Fruit fly (Drosophila melanogaster) whole organism, embryonic: ENCODE data around the gene Mkp3.

ENCODE experiments used
- CG11695 ChIP-seq: fragments of 200-800 bp; sonication (Bioruptor generic); IDR thresholded peaks from 3 replicates; pipeline ENCODE4 v1.3.6; 2022; ENCODE audit warnings: missing biosample characterization, missing genetic modification characterization
- CG12236 ChIP-seq: fragments of 200-800 bp; sonication (Bioruptor generic); optimal IDR thresholded peaks from 2 replicates; lab custom pipeline; 2016; ENCODE audit warnings: missing biosample characterization, missing genetic modification characterization
- CG15601 ChIP-seq: fragments of 200-800 bp; sonication (Bioruptor generic); optimal IDR thresholded peaks from 3 replicates; lab custom pipeline; 2019; ENCODE audit warnings: missing biosample characterization, mild to moderate bottlenecking, missing genetic modification characterization, moderate library complexity
- CG1792 ChIP-seq: fragments of 200-800 bp; sonication (Bioruptor generic); optimal IDR thresholded peaks from 2 replicates; lab custom pipeline; 2016; ENCODE audit warnings: missing biosample characterization, missing genetic modification characterization
- CG18764 ChIP-seq: fragments of 200-800 bp; sonication (Bioruptor generic); optimal IDR thresholded peaks from 3 replicates; lab custom pipeline; 2016; ENCODE audit warnings: missing biosample characterization, missing genetic modification characterization
- CG2678 ChIP-seq: fragments of 200-800 bp; sonication (Bioruptor generic); optimal IDR thresholded peaks from 3 replicates; lab custom pipeline; 2019; ENCODE audit warnings: missing biosample characterization, mild to moderate bottlenecking, missing genetic modification characterization, moderate library complexity
- CG33213 ChIP-seq: fragments of 200-800 bp; sonication (Bioruptor generic); optimal IDR thresholded peaks from 3 replicates; lab custom pipeline; 2016; ENCODE audit warnings: missing biosample characterization, missing genetic modification characterization
- CG3838 ChIP-seq: fragments of 200-800 bp; sonication (Bioruptor generic); optimal IDR thresholded peaks from 3 replicates; lab custom pipeline; 2016; ENCODE audit warnings: missing biosample characterization, missing genetic modification characterization
- CG5180 ChIP-seq: fragments of 200-800 bp; sonication (Bioruptor generic); optimal IDR thresholded peaks from 3 replicates; lab custom pipeline; 2017; ENCODE audit warnings: missing biosample characterization, missing genetic modification characterization, mild to moderate bottlenecking, moderate library complexity, missing genetic modification reagents
- CG6272 ChIP-seq: fragments of 200-800 bp; sonication (Bioruptor generic); IDR thresholded peaks from 2 replicates; pipeline ENCODE4 v1.3.6; 2022; ENCODE audit warnings: missing biosample characterization, missing genetic modification characterization
- CG6854 ChIP-seq: fragments of 200-800 bp; sonication (Bioruptor generic); optimal IDR thresholded peaks from 3 replicates; lab custom pipeline; 2017; ENCODE audit warnings: missing biosample characterization, mild to moderate bottlenecking, missing genetic modification characterization
- CG7556 ChIP-seq: fragments of 200-800 bp; sonication (Bioruptor generic); optimal IDR thresholded peaks from 2 replicates; lab custom pipeline; 2017; ENCODE audit warnings: missing biosample characterization, mild to moderate bottlenecking, missing genetic modification characterization
- CG7786 ChIP-seq: fragments of 200-800 bp; sonication (Bioruptor generic); optimal IDR thresholded peaks from 2 replicates; lab custom pipeline; 2016; ENCODE audit warnings: missing biosample characterization, missing genetic modification characterization
- CG7839 ChIP-seq: fragments of 200-800 bp; sonication (Bioruptor generic); optimal IDR thresholded peaks from 3 replicates; lab custom pipeline; 2018; ENCODE audit warnings: missing biosample characterization, mild to moderate bottlenecking, missing genetic modification characterization, moderate library complexity
- CG8388 ChIP-seq: fragments of 200-800 bp; sonication (Bioruptor generic); optimal IDR thresholded peaks from 2 replicates; lab custom pipeline; 2019; ENCODE audit warnings: missing biosample characterization, mild to moderate bottlenecking, missing genetic modification characterization, moderate library complexity
- CG8924 ChIP-seq: fragments of 200-800 bp; optimal IDR thresholded peaks from 3 replicates; lab custom pipeline; 2019; ENCODE audit warnings: missing biosample characterization, mild to moderate bottlenecking, missing genetic modification characterization, moderate library complexity
- CG9727 ChIP-seq: fragments of 200-800 bp; sonication (Bioruptor generic); optimal IDR thresholded peaks from 3 replicates; lab custom pipeline; 2017; ENCODE audit warnings: missing biosample characterization, mild to moderate bottlenecking, missing genetic modification characterization
- CG9876 ChIP-seq: fragments of 200-800 bp; sonication (Bioruptor generic); optimal IDR thresholded peaks from 2 replicates; lab custom pipeline; 2016; ENCODE audit warnings: missing biosample characterization, missing genetic modification characterization
- CTCF ChIP-seq: fragments of 200-800 bp; sonication (Bioruptor generic); optimal IDR thresholded peaks from 2 replicates; lab custom pipeline; 2017; ENCODE audit warnings: missing biosample characterization, mild to moderate bottlenecking, missing genetic modification characterization, moderate library complexity
- Camta ChIP-seq: fragments of 200-800 bp; sonication (Bioruptor generic); optimal IDR thresholded peaks from 2 replicates; lab custom pipeline; 2016; ENCODE audit warnings: missing biosample characterization, missing genetic modification characterization
- D19A ChIP-seq: fragments of 200-800 bp; optimal IDR thresholded peaks from 3 replicates; lab custom pipeline; 2019; ENCODE audit warnings: missing biosample characterization, mild to moderate bottlenecking, missing genetic modification characterization, moderate library complexity
- Deaf1 ChIP-seq: fragments of 200-800 bp; optimal IDR thresholded peaks from 3 replicates; lab custom pipeline; 2019; ENCODE audit warnings: missing biosample characterization, mild to moderate bottlenecking, missing genetic modification characterization, moderate library complexity
- Ets65A ChIP-seq: fragments of 200-800 bp; sonication (Bioruptor generic); peaks from one replicate; lab custom pipeline; 2016; ENCODE audit warnings: missing biosample characterization, missing genetic modification characterization
- GATAe ChIP-seq: fragments of 200-800 bp; sonication (Bioruptor generic); conservative IDR thresholded peaks from 2 replicates; pipeline ENCODE4 v1.3.6; 2022; ENCODE audit warnings: missing biosample characterization, missing genetic modification characterization
- Hand ChIP-seq: fragments of 200-800 bp; sonication (Bioruptor generic); optimal IDR thresholded peaks from 2 replicates; lab custom pipeline; 2017; ENCODE audit warnings: mild to moderate bottlenecking, missing biosample characterization, missing genetic modification reagents, missing genetic modification characterization
- Hr3 ChIP-seq: fragments of 200-800 bp; sonication (Bioruptor generic); optimal IDR thresholded peaks from 3 replicates; lab custom pipeline; 2016; ENCODE audit warnings: missing biosample characterization, missing genetic modification characterization
- Lim3 ChIP-seq: fragments of 200-800 bp; sonication (Bioruptor generic); IDR thresholded peaks from 2 replicates; pipeline ENCODE4 v1.3.6; 2022; ENCODE audit warnings: missing biosample characterization, missing genetic modification characterization
- Med ChIP-seq: fragments of 200-800 bp; sonication (Bioruptor generic); peaks from one replicate; lab custom pipeline; 2016; ENCODE audit warnings: missing biosample characterization, missing genetic modification characterization, mild to moderate bottlenecking, inconsistent platforms, moderate library complexity
- Side ChIP-seq: fragments of 200-800 bp; sonication (Bioruptor generic); optimal IDR thresholded peaks from 2 replicates; lab custom pipeline; 2016; ENCODE audit warnings: missing biosample characterization, missing genetic modification characterization
- Ssrp ChIP-seq: fragments of 200-800 bp; sonication (Bioruptor generic); optimal IDR thresholded peaks from 2 replicates; lab custom pipeline; 2018; ENCODE audit warnings: missing biosample characterization, mild to moderate bottlenecking, missing genetic modification characterization, moderate library complexity
- bsh ChIP-seq, 2 experiments: fragments of 200-800 bp; sonication (Bioruptor generic); optimal IDR thresholded peaks; 2 replicates each; lab custom pipeline; 2017 to 2018; ENCODE audit warnings: mild to moderate bottlenecking in 2 of 2, missing biosample characterization in 2 of 2, missing genetic modification characterization in 2 of 2, moderate library complexity in 1 of 2
- chinmo ChIP-seq: fragments of 200-800 bp; sonication (Bioruptor generic); IDR thresholded peaks from 4 replicates; pipeline ENCODE4 v1.3.6; 2022; ENCODE audit warnings: missing biosample characterization, missing genetic modification characterization; ENCODE audit not compliant: partially characterized antibody
- chn ChIP-seq: fragments of 200-800 bp; sonication (Bioruptor generic); optimal IDR thresholded peaks from 2 replicates; lab custom pipeline; 2016; ENCODE audit warnings: missing biosample characterization, missing genetic modification characterization
- corto ChIP-seq: fragments of 200-800 bp; sonication (Bioruptor generic); optimal IDR thresholded peaks from 2 replicates; lab custom pipeline; 2016; ENCODE audit warnings: missing biosample characterization, mild to moderate bottlenecking, missing genetic modification characterization, moderate library complexity
- dati ChIP-seq: fragments of 200-800 bp; sonication (Bioruptor generic); IDR thresholded peaks from 2 replicates; pipeline ENCODE4 v1.3.6; 2022; ENCODE audit warnings: missing biosample characterization, missing genetic modification characterization
- dmrt11E ChIP-seq: fragments of 200-800 bp; sonication (Bioruptor generic); optimal IDR thresholded peaks from 3 replicates; lab custom pipeline; 2018; ENCODE audit warnings: missing biosample characterization, mild to moderate bottlenecking, missing genetic modification characterization, moderate library complexity
- dmrt99B ChIP-seq: fragments of 200-800 bp; sonication (Bioruptor generic); optimal IDR thresholded peaks from 2 replicates; lab custom pipeline; 2018; ENCODE audit warnings: missing biosample characterization, mild to moderate bottlenecking, missing genetic modification characterization, moderate library complexity
- eve ChIP-seq, 2 experiments: fragments of >200 bp; optimal IDR thresholded peaks; 2 replicates each; lab custom pipeline; 2017; ENCODE audit warnings: missing biosample characterization in 2 of 2, missing genetic modification characterization in 2 of 2
- exex ChIP-seq: fragments of 200-800 bp; sonication (Bioruptor generic); optimal IDR thresholded peaks from 4 replicates; lab custom pipeline; 2018; ENCODE audit warnings: missing biosample characterization, mild to moderate bottlenecking, missing genetic modification characterization, moderate library complexity
- mld ChIP-seq: fragments of 200-800 bp; sonication (Bioruptor generic); IDR thresholded peaks from 3 replicates; pipeline ENCODE4 v1.3.6; 2022; ENCODE audit warnings: missing biosample characterization, missing genetic modification characterization; ENCODE audit not compliant: partially characterized antibody
- nerfin-1 ChIP-seq: fragments of 200-800 bp; sonication (Bioruptor generic); optimal IDR thresholded peaks from 3 replicates; lab custom pipeline; 2019; ENCODE audit warnings: missing biosample characterization, mild to moderate bottlenecking, missing genetic modification characterization, moderate library complexity
- nerfin-2 ChIP-seq: fragments of 200-800 bp; sonication (Bioruptor generic); IDR thresholded peaks from 2 replicates; pipeline ENCODE4 v1.3.6; 2022; ENCODE audit warnings: missing biosample characterization, missing genetic modification characterization; ENCODE audit not compliant: partially characterized antibody
- oc ChIP-seq: fragments of 200-800 bp; sonication (Bioruptor generic); optimal IDR thresholded peaks from 2 replicates; lab custom pipeline; 2018; ENCODE audit warnings: missing biosample characterization, mild to moderate bottlenecking, missing genetic modification characterization, moderate library complexity
- prd ChIP-seq, 3 experiments: fragments of >200 bp in 2 of 3; fragments of 200-800 bp in 1 of 3; sonication (Bioruptor generic) in 1 of 3; optimal IDR thresholded peaks in 2 of 3; IDR thresholded peaks in 1 of 3; 2 replicates in 2 of 3; 3 replicates in 1 of 3; pipeline versions ENCODE4 v1.3.6 to Lab custom; 2017 to 2022; ENCODE audit warnings: missing biosample characterization in 1 of 3, missing genetic modification characterization in 1 of 3
- tup ChIP-seq: fragments of 200-800 bp; sonication (Bioruptor generic); optimal IDR thresholded peaks from 2 replicates; lab custom pipeline; 2016; ENCODE audit warnings: missing biosample characterization, mild to moderate bottlenecking, missing genetic modification characterization, moderate library complexity
- zen ChIP-seq: fragments of 200-800 bp; sonication (Bioruptor generic); optimal IDR thresholded peaks from 3 replicates; lab custom pipeline; 2018; ENCODE audit warnings: missing biosample characterization, mild to moderate bottlenecking, missing genetic modification characterization, moderate library complexity

Mkp3 gene

DNA sequence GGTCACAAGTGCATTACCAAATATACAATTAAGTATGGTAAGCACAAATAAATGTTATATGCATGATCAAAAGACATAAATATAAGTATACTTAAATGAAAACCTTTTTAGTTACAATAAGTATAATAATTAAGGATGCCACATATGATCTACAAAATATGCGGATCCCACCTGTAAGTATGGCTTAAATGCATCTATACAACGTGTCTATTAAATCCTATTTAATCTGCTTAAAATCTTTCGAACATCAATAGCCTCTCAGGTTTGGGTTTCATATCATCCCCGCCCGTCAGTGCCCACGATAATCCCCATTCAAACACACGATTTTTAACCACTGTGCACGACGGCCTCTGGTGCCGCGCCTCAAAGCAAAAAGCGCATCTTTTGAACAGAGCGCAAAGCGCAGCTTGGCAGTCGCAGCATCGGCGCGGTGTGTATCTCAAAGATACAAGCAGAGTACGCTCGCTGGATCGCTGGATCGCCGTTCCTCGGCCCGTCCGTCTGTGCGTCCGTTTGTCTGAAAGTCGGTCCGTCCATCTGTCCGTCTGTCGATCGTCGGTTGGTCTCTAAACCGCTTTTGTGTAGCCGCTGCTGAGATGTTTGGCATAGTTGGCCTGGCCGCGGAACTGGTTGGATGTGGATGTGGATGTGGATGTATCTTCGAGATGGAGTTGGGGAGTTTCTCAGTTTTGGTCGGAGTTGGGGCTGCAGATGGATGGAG lies 44.4 kb downstream of the Mkp3 start (continued):
- TF ChIP-seq D19A (tag; lab: Kevin White, UChicago) (peak; percentile 37), bsh (GFP tag; optimal IDR thresholded peaks at IDR 0.05; lab: Kevin White, UChicago) (peak; percentile 40 to 80), CG6272 (no peak), CG8388 (GFP tag; lab: Kevin White, UChicago) (peak; percentile 2), CG15601 (peak; percentile 10), dmrt99B (tag; lab: Kevin White, UChicago) (peak; percentile 60), Side (GFP tag; lab: Kevin White, UChicago) (peak; percentile 5), eve (GFP tag; optimal IDR thresholded peaks at IDR 0.05; lab: Kevin White, UChicago) (peak in 1 of 2 experiments; percentile 74), dmrt11E (tag; lab: Kevin White, UChicago) (peak; percentile 30), CG8924 (tag; lab: Kevin White, UChicago) (peak; percentile 11), Hr3 (GFP tag; lab: Kevin White, UChicago) (peak; percentile 32), dati (GFP tag; lab: Robert Waterston, UW) (no peak), CG7839 (tag; lab: Kevin White, UChicago) (peak; percentile 37), CG7556 (GFP tag; lab: Kevin White, UChicago) (peak; percentile 47), corto (peak; percentile 62), prd (optimal IDR thresholded peaks at IDR 0.05; lab: Kevin White, UChicago) (no peak), prd (GFP tag; IDR thresholded peaks at IDR 0.05; lab: Robert Waterston, UW) (peak; percentile 17; the same call in 1 of the 3 replicates), CG33213 (no peak)

DNA sequence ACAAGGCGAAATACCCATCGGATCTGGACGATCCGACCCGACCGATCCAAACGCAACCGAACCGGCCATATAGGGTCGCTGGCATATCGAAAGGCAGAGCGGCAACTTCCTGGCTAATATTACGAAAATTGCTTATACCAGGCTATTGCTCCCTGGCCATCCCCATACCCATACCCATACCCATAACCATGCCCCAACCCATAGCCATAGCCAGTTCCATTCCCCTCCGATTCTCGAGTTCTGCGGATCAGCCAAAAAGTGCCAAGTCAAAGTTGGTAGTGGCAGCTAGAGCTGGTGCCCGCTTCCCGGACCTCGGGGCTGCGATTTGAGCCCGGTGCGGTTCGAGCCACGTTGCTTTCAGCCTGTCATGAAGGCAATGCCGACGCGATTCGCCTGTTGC lies 45.1 kb downstream of the Mkp3 start:
- TF ChIP-seq exex (tag; lab: Kevin White, UChicago) (no peak), CG11695 (GFP tag; lab: Robert Waterston, UW) (no peak), nerfin-1 (tag; lab: Kevin White, UChicago) (no peak), CG5180 (GFP tag; lab: Kevin White, UChicago) (peak; percentile 87), Ets65A (peak; percentile 15)

DNA sequence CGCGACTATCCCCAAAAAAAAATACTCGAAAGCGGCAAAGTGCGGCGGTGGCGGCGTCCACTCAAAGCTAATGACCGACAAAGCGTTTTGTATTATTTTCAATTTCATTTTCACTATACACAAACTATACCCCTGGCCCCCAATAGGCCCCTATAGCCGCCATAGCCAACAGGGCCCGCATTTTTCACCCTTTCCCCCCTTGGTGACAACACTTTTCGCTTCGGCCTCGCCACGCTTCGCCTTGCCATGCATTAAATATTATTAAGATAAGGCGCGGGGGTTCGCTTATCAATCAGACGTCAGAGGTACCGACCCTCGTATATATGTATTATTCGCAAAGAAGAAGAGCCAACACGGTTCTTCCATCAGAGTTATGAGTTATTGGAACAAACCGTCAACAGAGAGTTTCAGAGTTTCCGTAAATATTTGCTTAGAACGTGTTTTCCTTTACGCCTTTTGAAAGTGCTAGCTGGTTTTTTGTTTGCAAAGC lies 46.0 kb downstream of the Mkp3 start:
- TF ChIP-seq CG9876 (GFP tag; lab: Kevin White, UChicago) (no peak), Side (GFP tag; lab: Kevin White, UChicago) (peak; percentile 5), Med (peak; percentile 67), GATAe (GFP tag; lab: Robert Waterston, UW) (peak; percentile 76), CG2678 (peak; percentile 30), CG1792 (no peak), chn (GFP tag; lab: Kevin White, UChicago) (no peak), Deaf1 (peak; percentile 84), CG33213 (no peak), nerfin-2 (GFP tag; lab: Robert Waterston, UW) (no peak), CTCF (GFP tag; lab: Kevin White, UChicago) (no peak), CG12236 (GFP tag; lab: Kevin White, UChicago) (no peak), Hand (GFP tag; lab: Kevin White, UChicago) (peak; percentile 1), mld (GFP tag; lab: Robert Waterston, UW) (no peak), chinmo (GFP tag; lab: Robert Waterston, UW) (peak; percentile 72; the same call in 2 of the 4 replicates), Ssrp (no peak), CG6854 (GFP tag; lab: Kevin White, UChicago) (no peak), oc (tag; lab: Kevin White, UChicago) (no peak), Camta (GFP tag; lab: Kevin White, UChicago) (no peak), zen (tag; lab: Kevin White, UChicago) (no peak), CG18764 (GFP tag; lab: Kevin White, UChicago) (no peak), CG7786 (GFP tag; lab: Kevin White, UChicago) (no peak), CG3838 (GFP tag; lab: Kevin White, UChicago) (peak; percentile 28), CG9727 (GFP tag; lab: Kevin White, UChicago) (peak; percentile 25), tup (GFP tag; lab: Kevin White, UChicago) (peak; percentile 37), Lim3 (GFP tag; lab: Robert Waterston, UW) (peak; percentile 26; the same call in 1 of the 2 replicates)
